Worm (Caenorhabditis elegans) whole organism, late embryonic: ENCODE data around the gene C18H9.6.
A peak's percentile ranks its signal among the peaks of the same experiment; 100 is the strongest.

Experiments used
- C08G9.2 ChIP-seq: sonication (generic microtip); optimal IDR thresholded peaks from 2 replicates; lab custom pipeline; 2016; ENCODE audit warnings: mild to moderate bottlenecking, missing genetic modification characterization, moderate library complexity, missing compliant biosample characterization
- C38D4.7 ChIP-seq: fragments of 200-800 bp; sonication (Bioruptor generic); optimal IDR thresholded peaks from 2 replicates; lab custom pipeline; 2018; ENCODE audit warnings: mild to moderate bottlenecking, missing genetic modification characterization, moderate library complexity, missing compliant biosample characterization
- F13H6.1 ChIP-seq: sonication (generic microtip); optimal IDR thresholded peaks from 2 replicates; lab custom pipeline; 2016; ENCODE audit warnings: missing genetic modification characterization, missing compliant biosample characterization
- K02D7.2 ChIP-seq: sonication (generic microtip); optimal IDR thresholded peaks from 2 replicates; lab custom pipeline; 2017; ENCODE audit warnings: mild to moderate bottlenecking, missing genetic modification characterization, missing compliant biosample characterization
- K09A11.1 ChIP-seq: sonication (generic microtip); optimal IDR thresholded peaks from 2 replicates; lab custom pipeline; 2017; ENCODE audit warnings: antibody characterized with exemption, mild to moderate bottlenecking, missing genetic modification characterization, missing compliant biosample characterization; ENCODE audit not compliant: insufficient read depth
- T23F11.4 ChIP-seq: fragments of 200-800 bp; sonication (Bioruptor generic); optimal IDR thresholded peaks from 2 replicates; lab custom pipeline; 2018; ENCODE audit warnings: mild to moderate bottlenecking, missing genetic modification characterization, missing compliant biosample characterization
- ama-1 ChIP-seq: fragments of 150-350 bp; optimal IDR thresholded peaks from 2 replicates; lab custom pipeline; 2014
- ceh-18 ChIP-seq: sonication (generic microtip); optimal IDR thresholded peaks from 2 replicates; lab custom pipeline; 2016; ENCODE audit warnings: missing genetic modification characterization, missing compliant biosample characterization
- ceh-24 ChIP-seq: sonication (generic microtip); optimal IDR thresholded peaks from 2 replicates; lab custom pipeline; 2016; ENCODE audit warnings: mild to moderate bottlenecking, missing genetic modification characterization, missing compliant biosample characterization
- ceh-30 ChIP-seq: fragments of 150-350 bp; optimal IDR thresholded peaks from 2 replicates; lab custom pipeline; 2014; ENCODE audit warnings: missing biosample characterization, missing genetic modification characterization
- ceh-31 ChIP-seq: sonication (generic microtip); optimal IDR thresholded peaks from 2 replicates; lab custom pipeline; 2016; ENCODE audit warnings: missing genetic modification characterization, missing compliant biosample characterization
- ceh-34 ChIP-seq: sonication (generic microtip); optimal IDR thresholded peaks from 2 replicates; lab custom pipeline; 2016; ENCODE audit warnings: mild to moderate bottlenecking, missing genetic modification characterization, missing compliant biosample characterization
- ceh-48 ChIP-seq: sonication (generic microtip); optimal IDR thresholded peaks from 2 replicates; lab custom pipeline; 2016; ENCODE audit warnings: missing genetic modification characterization, inconsistent platforms, missing compliant biosample characterization
- ceh-6 ChIP-seq: fragments of 200-800 bp; sonication (Bioruptor generic); optimal IDR thresholded peaks from 2 replicates; lab custom pipeline; 2018; ENCODE audit warnings: mild to moderate bottlenecking, missing genetic modification characterization, missing compliant biosample characterization
- dmd-4 ChIP-seq: sonication (generic microtip); optimal IDR thresholded peaks from 2 replicates; lab custom pipeline; 2016; ENCODE audit warnings: borderline replicate concordance, missing genetic modification characterization, missing compliant biosample characterization
- elt-4 ChIP-seq: sonication (generic microtip); optimal IDR thresholded peaks from 2 replicates; lab custom pipeline; 2016; ENCODE audit warnings: missing genetic modification characterization, missing compliant biosample characterization
- ets-4 ChIP-seq: sonication (generic microtip); optimal IDR thresholded peaks from 2 replicates; lab custom pipeline; 2016; ENCODE audit warnings: missing genetic modification characterization, missing compliant biosample characterization
- fax-1 ChIP-seq: sonication (generic microtip); optimal IDR thresholded peaks from 2 replicates; lab custom pipeline; 2016; ENCODE audit warnings: missing genotype, missing genetic modification characterization, missing compliant biosample characterization
- fkh-10 ChIP-seq: fragments of 150-350 bp; optimal IDR thresholded peaks from 2 replicates; lab custom pipeline; 2014; ENCODE audit warnings: missing biosample characterization, missing genetic modification reagents, missing genetic modification characterization
- fkh-6 ChIP-seq: sonication (generic microtip); optimal IDR thresholded peaks from 2 replicates; lab custom pipeline; 2016; ENCODE audit warnings: missing genetic modification characterization, missing compliant biosample characterization
- gmeb-2 ChIP-seq: sonication (generic microtip); optimal IDR thresholded peaks from 2 replicates; lab custom pipeline; 2016; ENCODE audit warnings: missing genetic modification characterization, inconsistent platforms, missing compliant biosample characterization
- hlh-13 ChIP-seq: fragments of 200-800 bp; sonication (Bioruptor generic); optimal IDR thresholded peaks from 2 replicates; lab custom pipeline; 2018; ENCODE audit warnings: mild to moderate bottlenecking, missing genetic modification characterization, missing compliant biosample characterization
- hlh-30 ChIP-seq: sonication (generic microtip); optimal IDR thresholded peaks from 2 replicates; lab custom pipeline; 2017; ENCODE audit warnings: antibody characterized with exemption, missing genetic modification characterization, missing compliant biosample characterization; ENCODE audit not compliant: insufficient read depth
- hlh-6 ChIP-seq: sonication (generic microtip); optimal IDR thresholded peaks from 2 replicates; lab custom pipeline; 2016; ENCODE audit warnings: missing genotype, missing genetic modification characterization, missing compliant biosample characterization
- hlh-8 ChIP-seq: sonication (generic microtip); optimal IDR thresholded peaks from 2 replicates; lab custom pipeline; 2016; ENCODE audit warnings: missing genotype, missing genetic modification characterization, missing compliant biosample characterization
- lim-6 ChIP-seq: sonication (generic microtip); optimal IDR thresholded peaks from 2 replicates; lab custom pipeline; 2016; ENCODE audit warnings: missing genetic modification characterization, missing compliant biosample characterization
- madf-2 ChIP-seq: sonication (generic microtip); optimal IDR thresholded peaks from 2 replicates; lab custom pipeline; 2017; ENCODE audit warnings: missing genetic modification characterization, missing compliant biosample characterization
- nfya-1 ChIP-seq: sonication (generic microtip); optimal IDR thresholded peaks from 2 replicates; lab custom pipeline; 2017; ENCODE audit warnings: missing genetic modification characterization, mild to moderate bottlenecking, missing compliant biosample characterization, antibody characterized with exemption, moderate library complexity
- nhr-11 ChIP-seq: fragments of 150-350 bp; optimal IDR thresholded peaks from 2 replicates; lab custom pipeline; 2014; ENCODE audit warnings: missing biosample characterization, missing genetic modification characterization
- odd-2 ChIP-seq: sonication (generic microtip); optimal IDR thresholded peaks from 2 replicates; lab custom pipeline; 2017; ENCODE audit warnings: antibody characterized with exemption, mild to moderate bottlenecking, missing genetic modification characterization, missing compliant biosample characterization
- pat-9 ChIP-seq: fragments of 200-800 bp; sonication (Bioruptor generic); optimal IDR thresholded peaks from 2 replicates; lab custom pipeline; 2018; ENCODE audit warnings: mild to moderate bottlenecking, missing genetic modification characterization, moderate library complexity, missing compliant biosample characterization
- pax-1 ChIP-seq: fragments of 150-350 bp; optimal IDR thresholded peaks from 2 replicates; lab custom pipeline; 2014; ENCODE audit warnings: missing biosample characterization, missing genetic modification characterization
- pha-2 ChIP-seq: sonication (generic microtip); optimal IDR thresholded peaks from 2 replicates; lab custom pipeline; 2017; ENCODE audit warnings: mild to moderate bottlenecking, missing genetic modification characterization, missing compliant biosample characterization
- pha-4 ChIP-seq: fragments of 150-350 bp; optimal IDR thresholded peaks from 2 replicates; lab custom pipeline; 2018; ENCODE audit warnings: missing biosample characterization, missing genetic modification reagents, missing genetic modification characterization
- pqm-1 ChIP-seq: sonication (generic microtip); optimal IDR thresholded peaks from 2 replicates; lab custom pipeline; 2016; ENCODE audit warnings: missing genetic modification characterization, missing compliant biosample characterization
- pros-1 ChIP-seq: fragments of 150-350 bp; optimal IDR thresholded peaks from 2 replicates; lab custom pipeline; 2014; ENCODE audit warnings: missing biosample characterization, missing genetic modification reagents, missing genetic modification characterization
- ref-2 ChIP-seq: sonication (generic microtip); optimal IDR thresholded peaks from 2 replicates; lab custom pipeline; 2016; ENCODE audit warnings: missing genetic modification characterization, missing compliant biosample characterization
- rnt-1 ChIP-seq: sonication (generic microtip); optimal IDR thresholded peaks from 2 replicates; lab custom pipeline; 2016; ENCODE audit warnings: missing genetic modification characterization, missing compliant biosample characterization
- sox-2 ChIP-seq: fragments of 200-800 bp; sonication (Bioruptor generic); IDR thresholded peaks from 2 replicates; pipeline ENCODE4 v1.3.6; 2022; ENCODE audit warnings: missing genetic modification reagents, missing genetic modification characterization, missing compliant biosample characterization
- sox-4 ChIP-seq: sonication (generic microtip); optimal IDR thresholded peaks from 2 replicates; lab custom pipeline; 2017; ENCODE audit warnings: mild to moderate bottlenecking, missing genetic modification characterization, inconsistent platforms, missing compliant biosample characterization
- syd-9 ChIP-seq: sonication (generic microtip); optimal IDR thresholded peaks from 2 replicates; lab custom pipeline; 2016; ENCODE audit warnings: mild to moderate bottlenecking, missing genetic modification characterization, moderate library complexity, missing compliant biosample characterization
- tbx-2 ChIP-seq: sonication (generic microtip); optimal IDR thresholded peaks from 2 replicates; lab custom pipeline; 2016; ENCODE audit warnings: missing genetic modification characterization, missing compliant biosample characterization
- tbx-7 ChIP-seq: sonication (generic microtip); optimal IDR thresholded peaks from 2 replicates; lab custom pipeline; 2016; ENCODE audit warnings: missing genotype, missing genetic modification characterization, missing compliant biosample characterization
- ttx-3 ChIP-seq: sonication (generic microtip); optimal IDR thresholded peaks from 2 replicates; lab custom pipeline; 2016; ENCODE audit warnings: missing genetic modification reagents, missing genetic modification characterization, missing compliant biosample characterization
- unc-42 ChIP-seq: sonication (generic microtip); optimal IDR thresholded peaks from 2 replicates; lab custom pipeline; 2016; ENCODE audit warnings: missing genotype, missing genetic modification characterization, missing compliant biosample characterization
- unc-55 ChIP-seq: sonication (generic microtip); optimal IDR thresholded peaks from 2 replicates; lab custom pipeline; 2017; ENCODE audit warnings: missing biosample characterization, missing genetic modification reagents, missing genetic modification characterization
- unc-86 ChIP-seq: sonication (generic microtip); optimal IDR thresholded peaks from 2 replicates; lab custom pipeline; 2016; ENCODE audit warnings: missing genetic modification characterization, missing compliant biosample characterization
- zip-5 ChIP-seq: sonication (generic microtip); optimal IDR thresholded peaks from 2 replicates; lab custom pipeline; 2016; ENCODE audit warnings: missing genetic modification characterization, missing compliant biosample characterization

The C18H9.6 gene

DNA sequence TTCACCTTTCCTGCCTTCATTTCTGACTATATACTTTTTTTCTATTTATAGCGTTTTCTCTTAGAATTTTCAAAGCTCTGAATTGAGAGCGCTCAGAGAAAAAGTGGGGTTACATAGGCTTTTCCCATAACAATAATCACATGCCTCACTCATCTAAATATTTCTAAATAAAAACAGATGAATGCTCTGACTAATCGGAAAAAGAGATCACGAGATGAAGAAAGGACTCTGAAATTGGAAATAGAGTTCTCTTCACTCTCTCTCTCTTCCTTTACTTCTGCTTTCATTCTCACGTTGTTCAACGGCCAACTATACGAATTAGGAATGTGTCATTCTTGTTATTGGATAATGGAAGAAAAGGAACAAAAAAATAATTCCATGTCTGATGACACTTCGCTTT lies 12.3 kb downstream of the C18H9.6 start:
- TF ChIP-seq elt-4 (tag; lab: Kevin White, UChicago): no peak
- no peak for TF ChIP-seq pros-1 (tag; lab: Kevin White, UChicago)
- no peak for TF ChIP-seq hlh-13 (GFP tag; lab: Kevin White, UChicago)
- no peak for TF ChIP-seq rnt-1
- TF ChIP-seq tbx-7: no peak
- TF ChIP-seq zip-5 (tag; lab: Kevin White, UChicago): no peak

DNA sequence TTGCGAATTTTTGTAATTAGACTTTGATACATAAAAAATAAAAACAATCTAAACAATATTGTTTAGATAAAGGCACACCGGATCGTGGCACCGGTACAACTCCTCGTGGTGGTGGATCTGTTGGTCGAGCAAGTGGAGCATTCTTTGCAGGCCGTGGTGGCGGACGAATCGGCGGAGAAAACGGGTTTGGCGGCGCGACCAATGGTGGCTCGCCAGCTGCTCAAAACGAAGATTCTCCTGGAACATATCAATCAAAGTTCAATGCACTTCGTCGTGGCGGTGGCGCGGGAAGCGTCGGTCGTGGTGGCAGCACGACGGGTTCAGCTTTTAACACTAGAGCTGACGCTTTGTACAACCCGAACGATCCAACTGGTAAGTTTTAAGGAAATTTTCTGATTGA lies 15.5 kb downstream of the C18H9.6 start:
- TF ChIP-seq pat-9 (no peak), pax-1 (tag; lab: Kevin White, UChicago) (no peak), nhr-11 (tag; lab: Kevin White, UChicago) (no peak), F13H6.1 (tag; lab: Kevin White, UChicago) (no peak), unc-42 (tag; lab: Kevin White, UChicago) (no peak), dmd-4 (tag; lab: Kevin White, UChicago) (no peak), sox-2 (no peak), ceh-24 (no peak), fkh-6 (tag; lab: Kevin White, UChicago) (no peak), K02D7.2 (tag; lab: Kevin White, UChicago) (no peak), unc-86 (tag; lab: Kevin White, UChicago) (no peak), odd-2 (no peak), C38D4.7 (GFP tag; lab: Kevin White, UChicago) (no peak), pqm-1 (tag; lab: Kevin White, UChicago) (no peak), syd-9 (tag; lab: Kevin White, UChicago) (no peak), K09A11.1 (no peak), madf-2 (tag; lab: Kevin White, UChicago) (no peak), C08G9.2 (tag; lab: Kevin White, UChicago) (no peak), T23F11.4 (GFP tag; lab: Kevin White, UChicago) (no peak), ceh-30 (tag; lab: Kevin White, UChicago) (no peak)

DNA sequence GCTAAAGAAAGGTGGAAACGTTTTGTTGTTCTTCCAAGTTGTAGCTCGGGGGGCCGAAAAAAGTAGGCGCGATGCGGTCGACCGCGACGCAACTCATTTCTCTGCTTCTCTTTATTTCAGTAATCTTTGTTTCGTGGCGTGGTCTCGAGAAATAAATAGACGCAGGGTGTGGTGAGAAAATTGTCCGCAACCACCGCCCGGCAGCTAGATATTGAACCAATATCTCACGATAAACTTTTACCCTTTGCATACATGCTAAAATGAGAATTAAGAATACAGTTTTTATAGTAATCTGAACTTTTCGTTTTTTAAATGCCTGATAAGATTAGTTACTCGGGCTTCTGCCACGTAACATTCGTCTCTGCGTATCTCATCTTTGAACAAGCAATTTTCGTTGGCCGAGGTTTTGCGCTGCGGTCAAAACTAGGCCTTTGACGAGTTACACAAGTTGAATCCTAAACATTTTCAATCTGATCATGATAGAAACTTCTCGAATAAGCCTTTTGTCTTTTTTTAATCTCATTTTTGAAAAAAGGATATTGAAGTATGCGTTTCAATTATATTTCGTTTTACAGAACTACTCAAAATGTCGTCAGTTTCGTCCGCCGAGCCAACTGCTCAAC lies 17.7 kb downstream of the C18H9.6 start, which contains the start of gene gyf-1:
gyf-1 (plus strand) TSS at position 573 of the 623 bp plus-strand sequence.
- no peak for TF ChIP-seq ttx-3 (tag; lab: Kevin White, UChicago)
- peak; percentile 70 for TF ChIP-seq tbx-2 (tag; lab: Kevin White, UChicago)
- TF ChIP-seq fax-1 (tag; lab: Kevin White, UChicago): no peak
- no peak for TF ChIP-seq ceh-6 (GFP tag; lab: Kevin White, UChicago)
- no peak for TF ChIP-seq lim-6
- TF ChIP-seq fkh-10 (GFP tag; lab: Kevin White, UChicago): no peak
- TF ChIP-seq ceh-31 (tag; lab: Kevin White, UChicago): peak; percentile 76
- TF ChIP-seq sox-4 (tag; lab: Kevin White, UChicago): no peak
- TF ChIP-seq ama-1: no peak
- no peak for TF ChIP-seq pqm-1 (tag; lab: Kevin White, UChicago)
- TF ChIP-seq hlh-30 (tag; lab: Kevin White, UChicago): no peak
- no peak for TF ChIP-seq unc-86 (tag; lab: Kevin White, UChicago)
- TF ChIP-seq ceh-34: peak; percentile 40
- TF ChIP-seq hlh-6 (tag; lab: Kevin White, UChicago): no peak
- TF ChIP-seq pha-4 (tag; lab: Kevin White, UChicago): no peak
- TF ChIP-seq F13H6.1 (tag; lab: Kevin White, UChicago): no peak
- TF ChIP-seq ceh-48 (tag; lab: Kevin White, UChicago): no peak
- no peak for TF ChIP-seq ref-2
- TF ChIP-seq pros-1 (tag; lab: Kevin White, UChicago): no peak
- TF ChIP-seq elt-4 (tag; lab: Kevin White, UChicago): no peak
- peak; percentile 26 for TF ChIP-seq ceh-18 (tag; lab: Kevin White, UChicago)
- TF ChIP-seq nhr-11 (tag; lab: Kevin White, UChicago): no peak
- TF ChIP-seq gmeb-2 (tag; lab: Kevin White, UChicago): no peak
- no peak for TF ChIP-seq ceh-30 (tag; lab: Kevin White, UChicago)
- peak; percentile 36 for TF ChIP-seq ets-4 (tag; lab: Kevin White, UChicago)
- peak; percentile 81 for TF ChIP-seq unc-55 (GFP tag; lab: Kevin White, UChicago)
- peak; percentile 73 for TF ChIP-seq rnt-1
- peak; percentile 46 for TF ChIP-seq C08G9.2 (tag; lab: Kevin White, UChicago)
- no peak for TF ChIP-seq pha-2 (tag; lab: Kevin White, UChicago)
- no peak for TF ChIP-seq hlh-13 (GFP tag; lab: Kevin White, UChicago)
- no peak for TF ChIP-seq nfya-1 (tag; lab: Kevin White, UChicago)
- TF ChIP-seq hlh-8: no peak
